Fruit fly (Drosophila melanogaster) whole organism, wandering third instar larva: ENCODE results near the gene CG7968.

ENCODE experiments used
- Abd-B ChIP-seq: fragments of >200 bp; optimal IDR thresholded peaks from 2 replicates; lab custom pipeline; 2017; ENCODE audit warnings: missing biosample characterization, missing genetic modification characterization
- Dfd ChIP-seq: fragments of >200 bp; optimal IDR thresholded peaks from 2 replicates; lab custom pipeline; 2017; ENCODE audit warnings: missing biosample characterization, missing genetic modification characterization
- GATAd ChIP-seq: sonication (Bioruptor generic); optimal IDR thresholded peaks from 2 replicates; lab custom pipeline; 2016; ENCODE audit warnings: missing biosample characterization, missing genetic modification characterization
- Myc ChIP-seq: fragments of >200 bp; optimal IDR thresholded peaks from 2 replicates; lab custom pipeline; 2017
- h ChIP-seq: fragments of 200-800 bp; sonication (Bioruptor generic); optimal IDR thresholded peaks from 3 replicates; lab custom pipeline; 2016; ENCODE audit warnings: missing biosample characterization, mild to moderate bottlenecking, missing genetic modification characterization
- psq ChIP-seq: fragments of 200-800 bp; sonication (Bioruptor generic); optimal IDR thresholded peaks from 3 replicates; lab custom pipeline; 2017; ENCODE audit warnings: missing biosample characterization, mild to moderate bottlenecking, missing genetic modification characterization, moderate library complexity
- sage ChIP-seq: fragments of 200-800 bp; sonication (Bioruptor generic); optimal IDR thresholded peaks from 2 replicates; lab custom pipeline; 2016; ENCODE audit warnings: missing biosample characterization, mild to moderate bottlenecking, missing genetic modification characterization
- usp ChIP-seq: fragments of >200 bp; optimal IDR thresholded peaks from 2 replicates; lab custom pipeline; 2017; ENCODE audit warnings: missing biosample characterization, missing genetic modification characterization

dm6 chr2L:13838647-13839390 lies 10.4 kb upstream of the CG7968 start:
- TF ChIP-seq usp (no peak), psq (no peak), GATAd (GFP tag; lab: Kevin White, UChicago) (no peak), Dfd (GFP tag; lab: Kevin White, UChicago) (no peak), sage (GFP tag; lab: Kevin White, UChicago) (no peak), Myc (lab: Kevin White, UChicago) (no peak), h (GFP tag; lab: Kevin White, UChicago) (peak; percentile 41), Abd-B (GFP tag; lab: Kevin White, UChicago) (no peak)
